Worm (Caenorhabditis elegans): ENCODE results near the gene snx-17.

DNA sequence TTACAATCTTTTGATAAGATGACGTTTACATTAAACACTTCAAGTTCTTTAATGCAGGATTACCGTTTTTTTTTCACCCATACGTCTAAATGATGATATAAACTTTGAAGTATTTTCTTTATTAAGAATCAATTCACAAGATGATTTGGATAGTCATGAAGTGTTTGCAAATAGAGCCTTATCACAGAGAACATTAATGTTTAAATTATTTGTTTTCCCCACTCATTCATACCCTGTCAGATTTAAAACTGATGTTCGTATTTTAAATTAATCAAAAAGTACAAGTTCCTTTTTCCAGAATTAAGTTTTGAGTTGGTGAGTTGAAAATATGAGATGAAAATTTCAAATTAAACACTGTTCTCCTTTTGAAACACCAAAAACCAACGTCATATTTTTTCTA lies 31.4 kb downstream of the snx-17 start, which contains the start of gene R03G8.3:
- TF ChIP-seq zim-3 (tag; optimal IDR thresholded peaks at IDR 0.05) (no peak), dpl-1 (GFP tag; optimal IDR thresholded peaks at IDR 0.05) (no peak), ztf-18 (tag; optimal IDR thresholded peaks at IDR 0.05) (no peak), hlh-26 (GFP tag; conservative IDR thresholded peaks at IDR 0.05) (no peak), rec-8 (tag; optimal IDR thresholded peaks at IDR 0.05) (no peak), nhr-90 (tag; optimal IDR thresholded peaks at IDR 0.05) (no peak)

Measured in whole organism, young adult.